Worm (Caenorhabditis elegans) whole organism, L3 larva: Measurements from ENCODE around the gene srj-40.

Experiments used
- ceh-28 ChIP-seq: fragments of 150-350 bp; optimal IDR thresholded peaks from 2 replicates; lab custom pipeline; 2014; ENCODE audit warnings: missing biosample characterization, missing genetic modification reagents, missing genetic modification characterization
- elt-3 ChIP-seq, 3 experiments: fragments of 150-350 bp in 1 of 3; sonication (generic microtip) in 2 of 3; optimal IDR thresholded peaks; 2 replicates in 2 of 3; 4 replicates in 1 of 3; lab custom pipeline; 2014 to 2017; ENCODE audit warnings: missing biosample characterization in 3 of 3, missing genetic modification characterization in 3 of 3
- fos-1 ChIP-seq: fragments of 150-350 bp; optimal IDR thresholded peaks from 2 replicates; lab custom pipeline; 2014; ENCODE audit warnings: missing biosample characterization, missing genetic modification characterization
- jun-1 ChIP-seq: fragments of 150-350 bp; optimal IDR thresholded peaks from 2 replicates; lab custom pipeline; 2014; ENCODE audit warnings: missing biosample characterization, missing genetic modification reagents, missing genetic modification characterization
- lin-15B ChIP-seq: fragments of 150-350 bp; optimal IDR thresholded peaks from 2 replicates; lab custom pipeline; 2014; ENCODE audit warnings: missing biosample characterization, missing genetic modification characterization
- lin-39 ChIP-seq: fragments of 150-350 bp; optimal IDR thresholded peaks from 2 replicates; lab custom pipeline; 2018; ENCODE audit warnings: missing biosample characterization, missing genetic modification reagents, missing genetic modification characterization
- mdl-1 ChIP-seq: fragments of 150-350 bp; optimal IDR thresholded peaks from 2 replicates; lab custom pipeline; 2014; ENCODE audit warnings: missing biosample characterization, missing genetic modification characterization
- nhr-23 ChIP-seq: fragments of 150-350 bp; optimal IDR thresholded peaks from 2 replicates; lab custom pipeline; 2014; ENCODE audit warnings: missing biosample characterization, missing genetic modification reagents, missing genetic modification characterization
- nhr-25 ChIP-seq: sonication (generic microtip); optimal IDR thresholded peaks from 2 replicates; lab custom pipeline; 2017; ENCODE audit warnings: missing biosample characterization, missing genetic modification characterization
- snpc-4 ChIP-seq: fragments of 150-350 bp; optimal IDR thresholded peaks from 2 replicates; lab custom pipeline; 2014; ENCODE audit warnings: missing biosample characterization, missing genetic modification characterization
- unc-62 ChIP-seq: fragments of 150-350 bp; sonication (generic microtip); optimal IDR thresholded peaks from 4 replicates; lab custom pipeline; 2014; ENCODE audit warnings: missing biosample characterization, missing genetic modification reagents, missing genetic modification characterization
- ztf-4 ChIP-seq: fragments of 150-350 bp; optimal IDR thresholded peaks from 2 replicates; lab custom pipeline; 2014; ENCODE audit warnings: missing biosample characterization, missing genetic modification characterization

DNA sequence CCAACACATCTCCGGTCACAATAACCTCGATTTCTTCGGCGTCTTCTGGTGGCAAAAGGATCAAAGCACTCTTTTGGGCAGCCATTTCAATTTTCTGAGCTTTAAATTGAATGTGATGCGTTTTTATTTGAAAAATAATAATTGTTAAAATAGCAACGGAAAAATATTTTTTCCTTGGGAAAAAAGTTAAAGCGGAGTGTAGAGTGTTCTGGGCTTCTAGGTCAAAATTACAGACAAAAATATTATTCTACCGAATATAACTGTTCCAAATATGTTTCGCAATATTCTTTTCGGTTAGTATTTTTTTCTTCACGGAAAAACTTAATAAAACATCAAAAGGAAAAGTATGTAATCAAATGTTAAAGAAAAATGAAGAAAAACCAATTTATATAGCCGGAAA is 46.6 kb upstream of the srj-40 start, which contains the start of gene djr-1.2:
- TF ChIP-seq mdl-1 (tag; lab: Kevin White, UChicago) (no peak), fos-1 (tag; lab: Kevin White, UChicago) (no peak), lin-15B (tag; lab: Kevin White, UChicago) (no peak), nhr-25 (tag; lab: Kevin White, UChicago) (no peak), unc-62 (no peak), ceh-28 (tag; lab: Kevin White, UChicago) (no peak), ztf-4 (tag; lab: Kevin White, UChicago) (no peak), lin-39 (tag; lab: Kevin White, UChicago) (no peak), nhr-23 (tag; lab: Kevin White, UChicago) (no peak), jun-1 (tag; lab: Kevin White, UChicago) (no peak), elt-3 (tag; optimal IDR thresholded peaks at IDR 0.05; lab: Kevin White, UChicago) (no peak), snpc-4 (no peak)
